Fruit fly (Drosophila melanogaster): ENCODE results near the gene LManII.
A peak's percentile ranks its signal among the peaks of the same experiment; 100 is the strongest.

The LManII gene

DNA sequence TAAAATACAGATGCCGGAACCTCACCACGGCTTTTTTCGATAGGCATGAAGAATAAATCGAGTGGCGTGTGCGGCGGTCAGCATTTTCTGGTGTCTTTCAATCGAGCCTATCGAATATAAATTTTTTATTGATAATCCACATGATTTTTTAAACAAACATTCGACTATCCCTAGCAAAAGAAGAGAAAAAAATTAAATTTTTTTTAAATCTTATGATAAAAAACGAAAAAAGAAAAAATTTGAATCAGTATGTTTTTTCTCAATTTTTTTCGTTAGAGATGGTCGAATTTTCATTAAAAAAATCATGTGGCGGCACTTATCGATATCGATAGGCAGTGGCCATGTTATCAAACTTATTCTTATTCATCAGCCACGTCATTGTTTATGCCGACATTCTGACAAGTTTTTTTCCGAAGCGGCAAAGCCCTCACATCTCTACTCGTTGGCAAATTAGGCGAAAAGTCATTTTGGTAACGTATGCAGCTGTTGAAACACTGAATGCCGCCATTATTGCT, 30.9 kb upstream of the LManII start, which contains the start of the genes SmB and KdelR (continued):
- TF ChIP-seq vnd (GFP tag; IDR thresholded peaks at IDR 0.05; ENCODE audit: partially characterized antibody) (peak; percentile 89; the same call in 2 of the 3 replicates), CG3281 (GFP tag; optimal IDR thresholded peaks at IDR 0.05) (no peak), trem (tag; optimal IDR thresholded peaks at IDR 0.05) (peak; percentile 78), Med (GFP tag) (peak; percentile 83), nerfin-1 (tag; optimal IDR thresholded peaks at IDR 0.05) (peak; percentile 40), vvl (GFP tag; IDR thresholded peaks at IDR 0.05) (0 out of 2 replicates have a peak, but pooled peaks have one; percentile 6), Usf (GFP tag; optimal IDR thresholded peaks at IDR 0.05) (no peak), CG7963 (GFP tag; IDR thresholded peaks at IDR 0.05; ENCODE audit: partially characterized antibody) (peak; percentile 76), CG3726 (GFP tag; IDR thresholded peaks at IDR 0.05) (no peak), Max (GFP tag; optimal IDR thresholded peaks at IDR 0.05) (peak; percentile 64), CG13624 (GFP tag; optimal IDR thresholded peaks at IDR 0.05) (peak; percentile 33), CG13894 (tag; optimal IDR thresholded peaks at IDR 0.05) (no peak), Adf1 (GFP tag; IDR thresholded peaks at IDR 0.05) (peak; percentile 18; the same call in 1 of the 2 replicates), CG33213 (GFP tag; optimal IDR thresholded peaks at IDR 0.05) (peak; percentile 4), CG10543 (GFP tag; optimal IDR thresholded peaks at IDR 0.05) (no peak), CG4854 (GFP tag; optimal IDR thresholded peaks at IDR 0.05) (no peak), CG9797 (GFP tag; optimal IDR thresholded peaks at IDR 0.05) (peak; percentile 56), kay (GFP tag; optimal IDR thresholded peaks at IDR 0.05) (peak; percentile 90), dm (GFP tag; optimal IDR thresholded peaks at IDR 0.05) (peak; percentile 80), Stat92E (GFP tag; optimal IDR thresholded peaks at IDR 0.05) (peak in 1 of 3 experiments; percentile 7), CHES-1-like (GFP tag; optimal IDR thresholded peaks at IDR 0.05) (peak; percentile 26), CG9932 (GFP tag; IDR thresholded peaks at IDR 0.05) (peak; percentile 28; the same call in 1 of the 2 replicates), CG10267 (tag; optimal IDR thresholded peaks at IDR 0.05) (peak; percentile 73), MBD-R2 (GFP tag; IDR thresholded peaks at IDR 0.05) (peak; percentile 55), lbe (GFP tag; optimal IDR thresholded peaks at IDR 0.05) (peak; percentile 67), CG9727 (GFP tag; optimal IDR thresholded peaks at IDR 0.05) (peak; percentile 42), Dad (GFP tag; optimal IDR thresholded peaks at IDR 0.05) (peak; percentile 4), jigr1 (GFP tag; IDR thresholded peaks at IDR 0.05) (no peak; the same call in 2 of the 3 replicates), CG18599 (GFP tag; optimal IDR thresholded peaks at IDR 0.05) (no peak), CG2875 (GFP tag; optimal IDR thresholded peaks at IDR 0.05) (no peak), CG14860 (GFP tag; IDR thresholded peaks at IDR 0.05; ENCODE audit: partially characterized antibody) (peak; percentile 90), zen (tag; optimal IDR thresholded peaks at IDR 0.05) (peak; percentile 11), TFAM (GFP tag; optimal IDR thresholded peaks at IDR 0.05) (no peak), CG13424 (tag; optimal IDR thresholded peaks at IDR 0.05) (peak; percentile 7), CG9437 (GFP tag; optimal IDR thresholded peaks at IDR 0.05) (no peak), usp (GFP tag; optimal IDR thresholded peaks at IDR 0.05) (no peak), Nf-YC (tag; optimal IDR thresholded peaks at IDR 0.05) (peak; percentile 60), dpn (GFP tag; optimal IDR thresholded peaks at IDR 0.05) (peak in 1 of 2 experiments; percentile 13), CG16813 (GFP tag; IDR thresholded peaks at IDR 0.05; ENCODE audit: partially characterized antibody) (peak; percentile 82), bsh (GFP tag; optimal IDR thresholded peaks at IDR 0.05) (peak in 1 of 2 experiments; percentile 1), Sox100B (GFP tag; optimal IDR thresholded peaks at IDR 0.05) (peak; percentile 48), CG16863 (GFP tag; optimal IDR thresholded peaks at IDR 0.05) (no peak), sna (GFP tag; IDR thresholded peaks at IDR 0.05; ENCODE audit: partially characterized antibody) (peak; percentile 89), Gsc (GFP tag; IDR thresholded peaks at IDR 0.05) (no peak), rib (GFP tag; IDR thresholded peaks at IDR 0.05) (no peak), CG1832 (GFP tag; optimal IDR thresholded peaks at IDR 0.05) (no peak), CG12942 (GFP tag; optimal IDR thresholded peaks at IDR 0.05) (no peak), CG10209 (GFP tag; optimal IDR thresholded peaks at IDR 0.05) (no peak), pfk (GFP tag; optimal IDR thresholded peaks at IDR 0.05) (peak; percentile 25)

Data from whole organism, embryonic.